In genomic region chr3L:17971067-17971772, dm6 we compare ENCODE assay signal across 1 fruit fly cellular context.
TF ChIP-seq lines count a peak whose summit lies in the region.

No protein-coding gene starts in this region.

TF ChIP-seq in whole organism, embryonic, 481 proteins besides CTCF, POLR2A, EP300 and RAD21 (continued from another document):
- TF ChIP-seq sna (GFP tag; IDR thresholded peaks at IDR 0.05; lab: Robert Waterston, UW; ENCODE audit: partially characterized antibody) (peak; percentile 74), Aef1 (GFP tag; IDR thresholded peaks at IDR 0.05; lab: Robert Waterston, UW) (peak; percentile 97), HmgD (GFP tag; optimal IDR thresholded peaks at IDR 0.05; lab: Kevin White, UChicago) (no peak), Abd-B (GFP tag; optimal IDR thresholded peaks at IDR 0.05; lab: Kevin White, UChicago) (no peak), p53 (GFP tag; optimal IDR thresholded peaks at IDR 0.05; lab: Kevin White, UChicago) (no peak), crp (GFP tag; optimal IDR thresholded peaks at IDR 0.05; lab: Kevin White, UChicago) (peak in 1 of 2 experiments; percentile 20), CG2889 (GFP tag; IDR thresholded peaks at IDR 0.05; lab: Robert Waterston, UW) (no peak), ftz-f1 (GFP tag; optimal IDR thresholded peaks at IDR 0.05; lab: Kevin White, UChicago) (peak; percentile 41), ase (GFP tag; IDR thresholded peaks at IDR 0.05; lab: Robert Waterston, UW) (no peak), CG18764 (GFP tag; optimal IDR thresholded peaks at IDR 0.05; lab: Kevin White, UChicago) (no peak), CG30020 (tag; optimal IDR thresholded peaks at IDR 0.05; lab: Kevin White, UChicago) (no peak), schlank (tag; optimal IDR thresholded peaks at IDR 0.05; lab: Kevin White, UChicago) (no peak), CG6854 (GFP tag; optimal IDR thresholded peaks at IDR 0.05; lab: Kevin White, UChicago) (peak; percentile 68), dmrt99B (tag; optimal IDR thresholded peaks at IDR 0.05; lab: Kevin White, UChicago) (peak; percentile 35), Hmr (GFP tag; optimal IDR thresholded peaks at IDR 0.05; lab: Kevin White, UChicago) (peak; percentile 47), CG17612 (GFP tag; IDR thresholded peaks at IDR 0.05; lab: Robert Waterston, UW) (0 out of 2 replicates have a peak, but pooled peaks have one; percentile 10), lola (GFP tag; optimal IDR thresholded peaks at IDR 0.05; lab: Kevin White, UChicago) (no peak), Dp (GFP tag; optimal IDR thresholded peaks at IDR 0.05; lab: Kevin White, UChicago) (peak; percentile 0), Hr3 (GFP tag; optimal IDR thresholded peaks at IDR 0.05; lab: Kevin White, UChicago) (peak; percentile 46), slbo (GFP tag; IDR thresholded peaks at IDR 0.05; lab: Robert Waterston, UW) (peak; percentile 22; the same call in 1 of the 2 replicates), CG1024 (GFP tag; IDR thresholded peaks at IDR 0.05; lab: Robert Waterston, UW) (no peak), CG6689 (GFP tag; IDR thresholded peaks at IDR 0.05; lab: Robert Waterston, UW) (no peak), C15 (GFP tag; IDR thresholded peaks at IDR 0.05; lab: Robert Waterston, UW) (no peak), CG15269 (tag; optimal IDR thresholded peaks at IDR 0.05; lab: Kevin White, UChicago) (peak; percentile 31), CG32772 (GFP tag; IDR thresholded peaks at IDR 0.05; lab: Robert Waterston, UW) (0 out of 2 replicates have a peak, but pooled peaks have one; percentile 19), CG17912 (GFP tag; optimal IDR thresholded peaks at IDR 0.05; lab: Kevin White, UChicago) (peak; percentile 21), CG6175 (GFP tag; IDR thresholded peaks at IDR 0.05; lab: Robert Waterston, UW) (peak; percentile 48; the same call in 1 of the 3 replicates), Sry-δ (GFP tag; optimal IDR thresholded peaks at IDR 0.05; lab: Kevin White, UChicago) (no peak), gcm (GFP tag; optimal IDR thresholded peaks at IDR 0.05; lab: Kevin White, UChicago) (peak; percentile 26), Dfd (GFP tag; optimal IDR thresholded peaks at IDR 0.05; lab: Kevin White, UChicago) (no peak), rib (GFP tag; IDR thresholded peaks at IDR 0.05; lab: Robert Waterston, UW) (peak; percentile 93), CG11247 (GFP tag; IDR thresholded peaks at IDR 0.05; lab: Robert Waterston, UW) (no peak), Myb (GFP tag; optimal IDR thresholded peaks at IDR 0.05; lab: Kevin White, UChicago) (no peak), esg (GFP tag; conservative IDR thresholded peaks at IDR 0.05; lab: Robert Waterston, UW) (no peak), bigmax (GFP tag; optimal IDR thresholded peaks at IDR 0.05; lab: Kevin White, UChicago) (no peak), CG10462 (GFP tag; optimal IDR thresholded peaks at IDR 0.05; lab: Kevin White, UChicago) (no peak), cas (GFP tag; IDR thresholded peaks at IDR 0.05; lab: Robert Waterston, UW) (peak; percentile 41; the same call in 1 of the 2 replicates), Doc2 (GFP tag; IDR thresholded peaks at IDR 0.05; lab: Robert Waterston, UW) (no peak), ro (GFP tag; IDR thresholded peaks at IDR 0.05; lab: Robert Waterston, UW) (no peak), stc (GFP tag; IDR thresholded peaks at IDR 0.05; lab: Robert Waterston, UW) (peak; percentile 46; the same call in 1 of the 2 replicates), Xbp1 (GFP tag; optimal IDR thresholded peaks at IDR 0.05; lab: Kevin White, UChicago) (no peak), CG9817 (tag; optimal IDR thresholded peaks at IDR 0.05; lab: Kevin White, UChicago) (no peak), ems (GFP tag; optimal IDR thresholded peaks at IDR 0.05; lab: Kevin White, UChicago) (no peak), pan (optimal IDR thresholded peaks at IDR 0.05; lab: Kevin White, UChicago) (no peak), pan (GFP tag; optimal IDR thresholded peaks at IDR 0.05 in 1 of 2, IDR thresholded peaks at IDR 0.05 in 1 of 2) (peak in 1 of 2 experiments; percentile 35), CG10543 (GFP tag; optimal IDR thresholded peaks at IDR 0.05; lab: Kevin White, UChicago) (peak; percentile 93), gce (GFP tag; IDR thresholded peaks at IDR 0.05; lab: Robert Waterston, UW) (no peak; the same call in 2 of the 3 replicates), kay (GFP tag; optimal IDR thresholded peaks at IDR 0.05; lab: Kevin White, UChicago) (no peak), sr (GFP tag; IDR thresholded peaks at IDR 0.05; lab: Robert Waterston, UW) (peak; percentile 80; the same call in 2 of the 3 replicates), insv (GFP tag; optimal IDR thresholded peaks at IDR 0.05; lab: Kevin White, UChicago) (no peak), ATbp (GFP tag; optimal IDR thresholded peaks at IDR 0.05; lab: Kevin White, UChicago) (no peak), CG17186 (GFP tag; optimal IDR thresholded peaks at IDR 0.05; lab: Kevin White, UChicago) (no peak), zf30C (GFP tag; optimal IDR thresholded peaks at IDR 0.05; lab: Kevin White, UChicago) (no peak), CrebB (tag; optimal IDR thresholded peaks at IDR 0.05; lab: Kevin White, UChicago) (peak; percentile 30), ind (GFP tag; optimal IDR thresholded peaks at IDR 0.05; lab: Kevin White, UChicago) (no peak), cwo (GFP tag; optimal IDR thresholded peaks at IDR 0.05; lab: Kevin White, UChicago) (peak; percentile 81), CG10209 (GFP tag; optimal IDR thresholded peaks at IDR 0.05; lab: Kevin White, UChicago) (no peak), CG30431 (GFP tag; optimal IDR thresholded peaks at IDR 0.05; lab: Kevin White, UChicago) (no peak), Deaf1 (tag; optimal IDR thresholded peaks at IDR 0.05; lab: Kevin White, UChicago) (peak; percentile 100), Ada2b (GFP tag; IDR thresholded peaks at IDR 0.05; lab: Robert Waterston, UW) (0 out of 2 replicates have a peak, but pooled peaks have one; percentile 8), E2f2 (GFP tag; IDR thresholded peaks at IDR 0.05; lab: Robert Waterston, UW) (0 out of 2 replicates have a peak, but pooled peaks have one; percentile 11), jumu (GFP tag; optimal IDR thresholded peaks at IDR 0.05; lab: Kevin White, UChicago) (no peak), odd (GFP tag; optimal IDR thresholded peaks at IDR 0.05; lab: Kevin White, UChicago) (peak; percentile 73), CG7556 (GFP tag; optimal IDR thresholded peaks at IDR 0.05; lab: Kevin White, UChicago) (no peak), gem (tag; optimal IDR thresholded peaks at IDR 0.05; lab: Kevin White, UChicago) (no peak), CG4707 (GFP tag; optimal IDR thresholded peaks at IDR 0.05; lab: Kevin White, UChicago) (no peak), CG30403 (GFP tag; optimal IDR thresholded peaks at IDR 0.05; lab: Kevin White, UChicago) (no peak), Spps (tag; optimal IDR thresholded peaks at IDR 0.05; lab: Kevin White, UChicago) (no peak), Six4 (GFP tag; optimal IDR thresholded peaks at IDR 0.05; lab: Kevin White, UChicago) (no peak), CG8281 (tag; optimal IDR thresholded peaks at IDR 0.05; lab: Kevin White, UChicago) (no peak), CG17829 (tag; optimal IDR thresholded peaks at IDR 0.05; lab: Kevin White, UChicago) (peak; percentile 9), Rx (GFP tag; IDR thresholded peaks at IDR 0.05; lab: Robert Waterston, UW) (no peak), Tbp (GFP tag; optimal IDR thresholded peaks at IDR 0.05; lab: Kevin White, UChicago) (no peak), CG2202 (tag; optimal IDR thresholded peaks at IDR 0.05; lab: Kevin White, UChicago) (no peak), sd (tag; optimal IDR thresholded peaks at IDR 0.05; lab: Kevin White, UChicago) (peak; percentile 73), vfl (GFP tag; optimal IDR thresholded peaks at IDR 0.05; lab: Kevin White, UChicago) (no peak), CoRest (tag; optimal IDR thresholded peaks at IDR 0.05; lab: Kevin White, UChicago) (no peak), hth (optimal IDR thresholded peaks at IDR 0.05; lab: Kevin White, UChicago) (no peak), CG10431 (GFP tag; optimal IDR thresholded peaks at IDR 0.05; lab: Kevin White, UChicago) (no peak)
